Fruit fly (Drosophila melanogaster) whole organism, prepupa: ENCODE results near the gene CG5160.
A peak's percentile ranks its signal among the peaks of the same experiment; 100 is the strongest.

ENCODE experiments used
- Blimp-1 ChIP-seq: fragments of 200-800 bp; sonication (Bioruptor generic); optimal IDR thresholded peaks from 3 replicates; lab custom pipeline; 2017; ENCODE audit warnings: missing biosample characterization, missing genetic modification characterization, mild to moderate bottlenecking, moderate library complexity, missing genetic modification reagents
- CG10631 ChIP-seq: fragments of 200-800 bp; sonication (Bioruptor generic); optimal IDR thresholded peaks from 2 replicates; lab custom pipeline; 2016; ENCODE audit warnings: missing biosample characterization, missing genetic modification characterization
- CG10669 ChIP-seq: fragments of 200-800 bp; sonication (Bioruptor generic); optimal IDR thresholded peaks from 3 replicates; lab custom pipeline; 2018; ENCODE audit warnings: missing biosample characterization, mild to moderate bottlenecking, missing genetic modification characterization, moderate library complexity
- CG11762 ChIP-seq: fragments of 200-800 bp; sonication (Bioruptor generic); optimal IDR thresholded peaks from 3 replicates; lab custom pipeline; 2016; ENCODE audit warnings: missing biosample characterization, missing genetic modification characterization; ENCODE audit not compliant: insufficient read depth
- CG11902 ChIP-seq: fragments of 200-800 bp; sonication (Bioruptor generic); optimal IDR thresholded peaks from 3 replicates; lab custom pipeline; 2016; ENCODE audit warnings: missing biosample characterization, missing genetic modification characterization
- CG15336 ChIP-seq: fragments of 200-800 bp; sonication (Bioruptor generic); IDR thresholded peaks from 2 replicates; pipeline ENCODE4 v1.3.6; 2022; ENCODE audit warnings: missing biosample characterization, missing genetic modification characterization
- CG1621 ChIP-seq: fragments of 200-800 bp; sonication (Bioruptor generic); optimal IDR thresholded peaks from 3 replicates; lab custom pipeline; 2018; ENCODE audit warnings: missing biosample characterization, mild to moderate bottlenecking, missing genetic modification characterization
- CG16779 ChIP-seq: fragments of 200-800 bp; sonication (Bioruptor generic); optimal IDR thresholded peaks from 3 replicates; lab custom pipeline; 2017; ENCODE audit warnings: missing biosample characterization, mild to moderate bottlenecking, missing genetic modification characterization
- CG3032 ChIP-seq: fragments of 200-800 bp; optimal IDR thresholded peaks from 2 replicates; lab custom pipeline; 2019; ENCODE audit warnings: missing biosample characterization, mild to moderate bottlenecking, missing genetic modification characterization, moderate library complexity
- CG31627 ChIP-seq: fragments of 200-800 bp; sonication (Bioruptor generic); optimal IDR thresholded peaks from 3 replicates; lab custom pipeline; 2016; ENCODE audit warnings: missing biosample characterization, missing genetic modification characterization
- CG32006 ChIP-seq: fragments of 200-800 bp; sonication (Bioruptor generic); optimal IDR thresholded peaks from 3 replicates; lab custom pipeline; 2017; ENCODE audit warnings: missing biosample characterization, mild to moderate bottlenecking, missing genetic modification characterization
- CG34406 ChIP-seq: fragments of 200-800 bp; sonication (Bioruptor generic); optimal IDR thresholded peaks from 3 replicates; lab custom pipeline; 2016; ENCODE audit warnings: missing biosample characterization, missing genetic modification characterization
- CG3919 ChIP-seq: fragments of 200-800 bp; sonication (Bioruptor generic); optimal IDR thresholded peaks from 3 replicates; lab custom pipeline; 2016; ENCODE audit warnings: missing biosample characterization, missing genetic modification characterization
- CG4318 ChIP-seq: fragments of 200-800 bp; sonication (Bioruptor generic); optimal IDR thresholded peaks from 3 replicates; lab custom pipeline; 2017; ENCODE audit warnings: missing biosample characterization, mild to moderate bottlenecking, missing genetic modification characterization
- CG6163 ChIP-seq: fragments of 200-800 bp; sonication (Bioruptor generic); IDR thresholded peaks from 3 replicates; pipeline ENCODE4 v1.3.6; 2022; ENCODE audit warnings: missing biosample characterization, missing genetic modification characterization
- CG6792 ChIP-seq: fragments of 200-800 bp; sonication (Bioruptor generic); optimal IDR thresholded peaks from 3 replicates; lab custom pipeline; 2016; ENCODE audit warnings: missing biosample characterization, missing genetic modification characterization
- CG6854 ChIP-seq: fragments of 200-800 bp; sonication (Bioruptor generic); optimal IDR thresholded peaks from 2 replicates; lab custom pipeline; 2017; ENCODE audit warnings: missing biosample characterization, mild to moderate bottlenecking, missing genetic modification characterization
- CG8119 ChIP-seq: fragments of 200-800 bp; sonication (Bioruptor generic); IDR thresholded peaks from 3 replicates; pipeline ENCODE4 v1.3.6; 2022; ENCODE audit warnings: missing biosample characterization, missing genetic modification characterization
- CG8319 ChIP-seq: fragments of 200-800 bp; sonication (Bioruptor generic); optimal IDR thresholded peaks from 3 replicates; lab custom pipeline; 2016; ENCODE audit warnings: missing biosample characterization, missing genetic modification characterization
- CG9139 ChIP-seq: fragments of 200-800 bp; sonication (Bioruptor generic); optimal IDR thresholded peaks from 3 replicates; lab custom pipeline; 2017; ENCODE audit warnings: missing biosample characterization, mild to moderate bottlenecking, missing genetic modification characterization
- Eip75B ChIP-seq: fragments of 200-800 bp; sonication (Bioruptor generic); optimal IDR thresholded peaks from 3 replicates; lab custom pipeline; 2016; ENCODE audit warnings: missing biosample characterization, missing genetic modification characterization
- Eip78C ChIP-seq: fragments of 200-800 bp; sonication (Bioruptor generic); peaks from one replicate; lab custom pipeline; 2016; ENCODE audit warnings: missing biosample characterization, missing genetic modification characterization
- Eip93F ChIP-seq: fragments of 200-800 bp; sonication (Bioruptor generic); optimal IDR thresholded peaks from 2 replicates; lab custom pipeline; 2016; ENCODE audit warnings: missing biosample characterization, mild to moderate bottlenecking, missing genetic modification characterization
- Ets21C ChIP-seq: fragments of 200-800 bp; sonication (Bioruptor generic); optimal IDR thresholded peaks from 3 replicates; lab custom pipeline; 2016; ENCODE audit warnings: missing biosample characterization, missing genetic modification characterization
- Ets96B ChIP-seq: fragments of 200-800 bp; optimal IDR thresholded peaks from 2 replicates; lab custom pipeline; 2019; ENCODE audit warnings: missing biosample characterization, mild to moderate bottlenecking, missing genetic modification characterization, moderate library complexity
- Gug ChIP-seq: fragments of 200-800 bp; sonication (Bioruptor generic); IDR thresholded peaks from 2 replicates; pipeline ENCODE4 v1.3.6; 2022; ENCODE audit warnings: missing biosample characterization, missing genetic modification characterization
- Hr38 ChIP-seq: sonication (Bioruptor generic); optimal IDR thresholded peaks from 2 replicates; lab custom pipeline; 2016; ENCODE audit warnings: missing biosample characterization, missing genetic modification characterization
- Hr39 ChIP-seq: fragments of 200-800 bp; sonication (Bioruptor generic); optimal IDR thresholded peaks from 2 replicates; lab custom pipeline; 2016; ENCODE audit warnings: missing biosample characterization, missing genetic modification characterization
- Hr4 ChIP-seq: fragments of 200-800 bp; sonication (Bioruptor generic); optimal IDR thresholded peaks from 3 replicates; lab custom pipeline; 2016; ENCODE audit warnings: missing biosample characterization, missing genetic modification characterization
- Lpt ChIP-seq: fragments of 200-800 bp; sonication (Bioruptor generic); optimal IDR thresholded peaks from 3 replicates; lab custom pipeline; 2016; ENCODE audit warnings: missing biosample characterization, missing genetic modification characterization
- OdsH ChIP-seq: fragments of 200-800 bp; sonication (Bioruptor generic); optimal IDR thresholded peaks from 3 replicates; lab custom pipeline; 2016; ENCODE audit warnings: missing biosample characterization, missing genetic modification characterization
- Sox14 ChIP-seq: fragments of 200-800 bp; sonication (Bioruptor generic); optimal IDR thresholded peaks from 3 replicates; lab custom pipeline; 2016; ENCODE audit warnings: missing biosample characterization, missing genetic modification characterization
- Sox15 ChIP-seq: fragments of 200-800 bp; sonication (Bioruptor generic); optimal IDR thresholded peaks from 3 replicates; lab custom pipeline; 2016; ENCODE audit warnings: missing biosample characterization, missing genetic modification characterization
- acj6 ChIP-seq: fragments of 200-800 bp; sonication (Bioruptor generic); optimal IDR thresholded peaks from 3 replicates; lab custom pipeline; 2016; ENCODE audit warnings: missing biosample characterization, missing genetic modification characterization
- cyc ChIP-seq: fragments of 200-800 bp; sonication (Bioruptor generic); optimal IDR thresholded peaks from 3 replicates; lab custom pipeline; 2016; ENCODE audit warnings: missing biosample characterization, missing genetic modification characterization
- dsx ChIP-seq: fragments of 200-800 bp; optimal IDR thresholded peaks from 3 replicates; lab custom pipeline; 2019; ENCODE audit warnings: missing biosample characterization, mild to moderate bottlenecking, missing genetic modification characterization, moderate library complexity; ENCODE audit not compliant: poor library complexity, severe bottlenecking
- eg ChIP-seq: fragments of 200-800 bp; sonication (Bioruptor generic); IDR thresholded peaks from 3 replicates; pipeline ENCODE4 v1.3.6; 2022; ENCODE audit warnings: missing biosample characterization, missing genetic modification characterization
- esn ChIP-seq: fragments of 200-800 bp; sonication (Bioruptor generic); optimal IDR thresholded peaks from 2 replicates; lab custom pipeline; 2016; ENCODE audit warnings: missing biosample characterization, mild to moderate bottlenecking, missing genetic modification characterization, moderate library complexity
- fd59A ChIP-seq: fragments of 200-800 bp; sonication (Bioruptor generic); optimal IDR thresholded peaks from 2 replicates; lab custom pipeline; 2017; ENCODE audit warnings: missing biosample characterization, mild to moderate bottlenecking, missing genetic modification characterization, missing genetic modification reagents
- fd85E ChIP-seq: fragments of 200-800 bp; sonication (Bioruptor generic); optimal IDR thresholded peaks from 3 replicates; lab custom pipeline; 2016; ENCODE audit warnings: missing biosample characterization, missing genetic modification characterization
- fkh ChIP-seq: fragments of 200-800 bp; sonication (Bioruptor generic); optimal IDR thresholded peaks from 3 replicates; lab custom pipeline; 2017; ENCODE audit warnings: missing biosample characterization, mild to moderate bottlenecking, missing genetic modification characterization, moderate library complexity
- lz ChIP-seq: fragments of 200-800 bp; sonication (Bioruptor generic); optimal IDR thresholded peaks from 3 replicates; lab custom pipeline; 2016; ENCODE audit warnings: missing biosample characterization, missing genetic modification characterization
- net ChIP-seq: fragments of 200-800 bp; sonication (Bioruptor generic); optimal IDR thresholded peaks from 3 replicates; lab custom pipeline; 2016; ENCODE audit warnings: missing biosample characterization, missing genetic modification characterization
- pdm3 ChIP-seq: fragments of 200-800 bp; sonication (Bioruptor generic); optimal IDR thresholded peaks from 3 replicates; lab custom pipeline; 2016; ENCODE audit warnings: missing biosample characterization, missing genetic modification characterization
- spab ChIP-seq: fragments of 200-800 bp; sonication (Bioruptor generic); optimal IDR thresholded peaks from 2 replicates; lab custom pipeline; 2017; ENCODE audit warnings: missing biosample characterization, mild to moderate bottlenecking, missing genetic modification characterization, missing genetic modification reagents
- svp ChIP-seq: fragments of 200-800 bp; sonication (Bioruptor generic); peaks from one replicate; lab custom pipeline; 2016; ENCODE audit warnings: missing biosample characterization, missing genetic modification characterization
- topi ChIP-seq: fragments of 200-800 bp; sonication (Bioruptor generic); optimal IDR thresholded peaks from 3 replicates; lab custom pipeline; 2016; ENCODE audit warnings: missing biosample characterization, missing genetic modification characterization
- vri ChIP-seq: fragments of 200-800 bp; sonication (Bioruptor generic); optimal IDR thresholded peaks from 3 replicates; lab custom pipeline; 2016; ENCODE audit warnings: missing biosample characterization, mild to moderate bottlenecking, missing genetic modification characterization

The CG5160 gene

dm6 chr2L:7424282-7424905 lies 25.8 kb upstream of the CG5160 start (continued):
- peak; percentile 67 for TF ChIP-seq Hr4
- no peak for TF ChIP-seq CG6854 (GFP tag; lab: Kevin White, UChicago)
- peak; percentile 52 for TF ChIP-seq net (GFP tag; lab: Kevin White, UChicago)
- TF ChIP-seq Eip75B, result peak; percentile 53
- no peak for TF ChIP-seq Hr38
- TF ChIP-seq CG10631 (GFP tag; lab: Kevin White, UChicago), result peak; percentile 69
- TF ChIP-seq CG1621 (tag; lab: Kevin White, UChicago), result peak; percentile 37
- TF ChIP-seq CG6792 (GFP tag; lab: Kevin White, UChicago), result peak; percentile 36
- TF ChIP-seq cyc (GFP tag; lab: Kevin White, UChicago), result peak; percentile 35
- peak; percentile 43 for TF ChIP-seq CG4318
- TF ChIP-seq dsx, result no peak
- 0 out of 2 replicates have a peak, but pooled peaks have one; percentile 17 for TF ChIP-seq Gug (GFP tag; lab: Robert Waterston, UW)
- TF ChIP-seq lz (GFP tag; lab: Kevin White, UChicago), result peak; percentile 50
- TF ChIP-seq CG32006, result peak; percentile 75
- TF ChIP-seq spab (GFP tag; lab: Kevin White, UChicago), result peak; percentile 32
- peak; percentile 71; the same call in 2 of the 3 replicates for TF ChIP-seq eg (GFP tag; lab: Robert Waterston, UW)
- peak; percentile 63 for TF ChIP-seq CG15336 (GFP tag; lab: Robert Waterston, UW)
- TF ChIP-seq, all 60 proteins: peak for 42

DNA sequence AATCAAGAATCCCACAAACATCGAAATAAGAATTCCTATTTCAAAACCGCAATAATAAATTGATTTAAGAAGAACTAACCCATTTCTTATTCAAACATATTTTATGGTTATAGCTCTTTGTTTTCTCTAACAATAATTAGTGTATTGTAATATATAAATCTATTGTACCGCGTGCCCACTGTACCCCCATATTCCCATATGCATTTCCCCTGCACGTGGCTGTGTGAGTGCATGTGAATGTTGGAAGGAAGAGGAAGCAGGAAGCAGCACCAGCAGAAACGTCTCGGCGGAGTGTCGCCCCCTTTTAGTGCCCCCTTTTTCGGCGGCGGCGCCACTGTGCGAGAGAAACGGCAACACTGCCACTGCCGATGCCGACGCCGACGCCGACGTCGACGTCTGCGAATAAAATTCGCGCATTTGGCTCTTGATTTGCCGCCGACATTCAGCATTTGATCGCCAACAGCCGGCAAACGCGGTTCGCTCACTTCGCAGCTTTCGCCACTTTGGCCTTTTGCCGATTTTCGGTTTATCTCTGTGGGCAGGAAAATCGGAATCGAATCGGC lies 24.9 kb upstream of the CG5160 start:
- peak; percentile 68 for TF ChIP-seq Sox14
- TF ChIP-seq CG1621 (tag; lab: Kevin White, UChicago), result peak; percentile 56
- TF ChIP-seq acj6 (GFP tag; lab: Kevin White, UChicago), result peak; percentile 78
- peak; percentile 3 for TF ChIP-seq CG4318
- peak; percentile 38 for TF ChIP-seq Hr39 (GFP tag; lab: Kevin White, UChicago)
- TF ChIP-seq fkh (GFP tag; lab: Kevin White, UChicago), result no peak
- TF ChIP-seq CG3919 (GFP tag; lab: Kevin White, UChicago), result peak; percentile 73
- TF ChIP-seq Lpt, result peak; percentile 73
- TF ChIP-seq eg (GFP tag; lab: Robert Waterston, UW), result peak; percentile 85
- TF ChIP-seq Ets21C (GFP tag; lab: Kevin White, UChicago), result peak; percentile 37
- TF ChIP-seq Blimp-1, result peak; percentile 14
- TF ChIP-seq CG9139 (GFP tag; lab: Kevin White, UChicago), result peak; percentile 61
- peak; percentile 71 for TF ChIP-seq OdsH
- TF ChIP-seq CG10669, result peak; percentile 65
- peak; percentile 56 for TF ChIP-seq topi (GFP tag; lab: Kevin White, UChicago)
- TF ChIP-seq pdm3 (GFP tag; lab: Kevin White, UChicago), result peak; percentile 58
- TF ChIP-seq Hr38, result peak; percentile 1
- TF ChIP-seq Eip93F (GFP tag; lab: Kevin White, UChicago), result peak; percentile 79
- TF ChIP-seq CG10631 (GFP tag; lab: Kevin White, UChicago), result peak; percentile 54
- TF ChIP-seq CG11902 (GFP tag; lab: Kevin White, UChicago), result peak; percentile 22
- peak; percentile 13 for TF ChIP-seq CG8319 (GFP tag; lab: Kevin White, UChicago)
- TF ChIP-seq fd85E (GFP tag; lab: Kevin White, UChicago), result no peak
- TF ChIP-seq CG6163 (GFP tag; lab: Robert Waterston, UW), result peak; percentile 82
- TF ChIP-seq Sox15 (GFP tag; lab: Kevin White, UChicago), result peak; percentile 27
- TF ChIP-seq net (GFP tag; lab: Kevin White, UChicago), result peak; percentile 62
- peak; percentile 53 for TF ChIP-seq CG31627
- peak; percentile 59 for TF ChIP-seq CG16779 (tag; lab: Kevin White, UChicago)
- peak; percentile 79 for TF ChIP-seq dsx
- TF ChIP-seq Ets96B (tag; lab: Kevin White, UChicago), result peak; percentile 82
- peak; percentile 72 for TF ChIP-seq Hr4
- peak; percentile 71 for TF ChIP-seq CG11762 (GFP tag; lab: Kevin White, UChicago)
- TF ChIP-seq svp (GFP tag; lab: Kevin White, UChicago), result peak; percentile 86
- peak; percentile 76 for TF ChIP-seq CG3032 (tag; lab: Kevin White, UChicago)
- TF ChIP-seq esn (GFP tag; lab: Kevin White, UChicago), result peak; percentile 63
- TF ChIP-seq Eip78C (GFP tag; lab: Kevin White, UChicago), result peak; percentile 95
- TF ChIP-seq CG34406 (GFP tag; lab: Kevin White, UChicago), result peak; percentile 59
- TF ChIP-seq CG8119, result peak; percentile 83
- peak; percentile 49 for TF ChIP-seq fd59A
- peak; percentile 66 for TF ChIP-seq vri
- TF ChIP-seq spab (GFP tag; lab: Kevin White, UChicago), result peak; percentile 22
